Worm (Caenorhabditis elegans) whole organism, L2 larva: ENCODE measurements around the gene dnj-8.

ENCODE experiments used
- C34F6.9 ChIP-seq: fragments of 150-350 bp; optimal IDR thresholded peaks from 2 replicates; lab custom pipeline; 2014; ENCODE audit warnings: missing biosample characterization, missing genetic modification characterization
- F13H6.1 ChIP-seq: sonication (generic microtip); optimal IDR thresholded peaks from 2 replicates; lab custom pipeline; 2016; ENCODE audit warnings: missing genetic modification characterization, missing compliant biosample characterization
- Y55F3AM.14 ChIP-seq: fragments of 200-800 bp; sonication (Bioruptor generic); optimal IDR thresholded peaks from 2 replicates; lab custom pipeline; 2018; ENCODE audit warnings: mild to moderate bottlenecking, missing genetic modification characterization, missing compliant biosample characterization
- ama-1 ChIP-seq: fragments of 150-350 bp; optimal IDR thresholded peaks from 2 replicates; lab custom pipeline; 2018; ENCODE audit warnings: inconsistent platforms
- ceh-16 ChIP-seq: fragments of 150-350 bp; optimal IDR thresholded peaks from 2 replicates; lab custom pipeline; 2014; ENCODE audit warnings: missing biosample characterization, missing genetic modification characterization
- ceh-82 ChIP-seq: fragments of 150-350 bp; optimal IDR thresholded peaks from 2 replicates; lab custom pipeline; 2014; ENCODE audit warnings: missing biosample characterization, missing genetic modification characterization
- crh-2 ChIP-seq: sonication (generic microtip); optimal IDR thresholded peaks from 2 replicates; lab custom pipeline; 2017; ENCODE audit warnings: missing biosample characterization, missing genetic modification characterization
- dmd-4 ChIP-seq: sonication (generic microtip); optimal IDR thresholded peaks from 2 replicates; lab custom pipeline; 2017; ENCODE audit warnings: missing biosample characterization, missing genetic modification characterization
- egl-27 ChIP-seq: sonication (generic microtip); optimal IDR thresholded peaks from 3 replicates; lab custom pipeline; 2017; ENCODE audit warnings: missing biosample characterization, missing genetic modification reagents, missing genetic modification characterization
- gmeb-1 ChIP-seq: fragments of 150-350 bp; optimal IDR thresholded peaks from 2 replicates; lab custom pipeline; 2014; ENCODE audit warnings: missing biosample characterization, missing genetic modification characterization
- lin-13 ChIP-seq: fragments of 150-350 bp; optimal IDR thresholded peaks from 2 replicates; lab custom pipeline; 2014; ENCODE audit warnings: missing biosample characterization, missing genetic modification reagents, missing genetic modification characterization
- lin-39 ChIP-seq: fragments of 150-350 bp; optimal IDR thresholded peaks from 2 replicates; lab custom pipeline; 2014; ENCODE audit warnings: missing biosample characterization, missing genetic modification reagents, missing genetic modification characterization
- lsy-2 ChIP-seq, 2 experiments: fragments of 150-350 bp in 1 of 2; sonication (generic microtip) in 1 of 2; optimal IDR thresholded peaks; 2 replicates each; lab custom pipeline; 2014 to 2017; ENCODE audit warnings: missing biosample characterization in 2 of 2, missing genetic modification characterization in 2 of 2
- nhr-10 ChIP-seq: sonication (generic microtip); optimal IDR thresholded peaks from 2 replicates; lab custom pipeline; 2017; ENCODE audit warnings: missing biosample characterization, missing genetic modification characterization
- nhr-11 ChIP-seq: fragments of 150-350 bp; optimal IDR thresholded peaks from 2 replicates; lab custom pipeline; 2014; ENCODE audit warnings: missing biosample characterization, missing genetic modification characterization
- nhr-21 ChIP-seq: fragments of 150-350 bp; optimal IDR thresholded peaks from 2 replicates; lab custom pipeline; 2014; ENCODE audit warnings: missing biosample characterization, missing genetic modification characterization
- nhr-23 ChIP-seq: fragments of 150-350 bp; optimal IDR thresholded peaks from 2 replicates; lab custom pipeline; 2014; ENCODE audit warnings: missing biosample characterization, missing genetic modification reagents, missing genetic modification characterization
- nhr-237 ChIP-seq: fragments of 150-350 bp; optimal IDR thresholded peaks from 2 replicates; lab custom pipeline; 2014; ENCODE audit warnings: missing biosample characterization, missing genetic modification characterization
- nhr-25 ChIP-seq: fragments of 150-350 bp; sonication (generic microtip); optimal IDR thresholded peaks from 3 replicates; lab custom pipeline; 2014; ENCODE audit warnings: missing biosample characterization, missing genetic modification characterization
- nhr-6 ChIP-seq: fragments of 150-350 bp; optimal IDR thresholded peaks from 2 replicates; lab custom pipeline; 2014; ENCODE audit warnings: missing biosample characterization, missing genetic modification characterization
- nhr-77 ChIP-seq: fragments of 150-350 bp; optimal IDR thresholded peaks from 2 replicates; lab custom pipeline; 2014; ENCODE audit warnings: missing biosample characterization, missing genetic modification characterization
- sma-3 ChIP-seq: sonication (generic microtip); optimal IDR thresholded peaks from 2 replicates; lab custom pipeline; 2016; ENCODE audit warnings: missing genetic modification reagents, missing genetic modification characterization, missing compliant biosample characterization
- sma-9 ChIP-seq, 2 experiments: fragments of 150-350 bp in 1 of 2; sonication (generic microtip) in 1 of 2; optimal IDR thresholded peaks; 2 replicates each; lab custom pipeline; 2014 to 2016; ENCODE audit warnings: missing genetic modification characterization in 2 of 2, mild to moderate bottlenecking in 1 of 2, missing biosample characterization in 1 of 2, missing compliant biosample characterization in 1 of 2, missing genetic modification reagents in 1 of 2, moderate library complexity in 1 of 2
- unc-39 ChIP-seq: fragments of 150-350 bp; optimal IDR thresholded peaks from 2 replicates; lab custom pipeline; 2014; ENCODE audit warnings: missing biosample characterization, missing genetic modification characterization
- unc-55 ChIP-seq: fragments of 150-350 bp; sonication (generic microtip); optimal IDR thresholded peaks from 3 replicates; lab custom pipeline; 2014; ENCODE audit warnings: missing biosample characterization, missing genetic modification reagents, missing genetic modification characterization
- unc-62 ChIP-seq: fragments of 150-350 bp; optimal IDR thresholded peaks from 2 replicates; lab custom pipeline; 2014; ENCODE audit warnings: missing biosample characterization, missing genetic modification reagents, missing genetic modification characterization
- zag-1 ChIP-seq: fragments of 150-350 bp; optimal IDR thresholded peaks from 2 replicates; lab custom pipeline; 2014; ENCODE audit warnings: missing biosample characterization, missing genetic modification characterization
- ztf-4 ChIP-seq: fragments of 150-350 bp; optimal IDR thresholded peaks from 2 replicates; lab custom pipeline; 2014; ENCODE audit warnings: missing biosample characterization, missing genetic modification characterization

The dnj-8 gene

DNA sequence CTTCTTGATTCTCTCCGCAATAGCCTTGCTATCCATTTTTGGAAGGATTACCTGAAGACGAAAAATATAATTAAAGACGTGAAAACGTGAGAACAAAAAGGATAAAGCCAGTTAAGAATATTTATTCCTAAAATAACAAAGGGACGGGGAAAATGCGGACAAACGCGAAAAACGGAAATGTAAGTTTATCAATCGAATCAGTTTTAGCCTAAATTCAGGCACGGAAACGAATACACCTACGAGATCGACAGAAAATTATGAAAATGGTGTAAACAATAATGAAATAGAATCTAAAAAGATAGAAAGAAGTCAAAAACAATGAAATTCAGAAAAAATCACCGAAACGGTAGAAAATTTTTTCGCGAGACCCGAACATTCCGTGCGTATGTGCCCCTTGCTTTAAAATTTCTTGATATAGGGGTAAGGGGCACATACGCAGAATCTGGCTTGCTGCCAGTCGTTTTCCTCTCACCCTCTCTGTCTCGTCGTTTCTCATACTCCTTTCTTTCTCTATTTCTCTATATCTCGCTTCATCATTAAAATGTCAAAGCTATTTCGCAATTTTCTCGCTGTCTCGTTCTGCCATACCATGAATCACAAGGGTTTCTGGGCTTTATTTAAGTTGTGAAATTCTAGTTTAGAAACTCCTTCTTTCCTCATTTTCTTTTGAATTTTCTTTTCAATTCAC lies 9.1 kb downstream of the dnj-8 start, which contains the start of gene icd-1 (continued):
- TF ChIP-seq nhr-21 (tag; lab: Kevin White, UChicago) = peak; percentile 96
- TF ChIP-seq lin-39 (tag; lab: Kevin White, UChicago) = peak; percentile 68
- TF ChIP-seq nhr-11 = peak; percentile 57
- TF ChIP-seq zag-1 (tag; lab: Kevin White, UChicago) = peak; percentile 91
- TF ChIP-seq nhr-10 (tag; lab: Kevin White, UChicago) = peak; percentile 73
- peak; percentile 93 for TF ChIP-seq lin-13 (GFP tag; lab: Kevin White, UChicago)
- no peak for TF ChIP-seq nhr-77 (tag; lab: Kevin White, UChicago)
- TF ChIP-seq dmd-4 = no peak
- peak; percentile 98 for TF ChIP-seq nhr-6
- TF ChIP-seq lsy-2 (tag; optimal IDR thresholded peaks at IDR 0.05; lab: Kevin White, UChicago) = peak; percentile 88 to 96
- TF ChIP-seq crh-2 (tag; lab: Kevin White, UChicago) = peak; percentile 97

DNA sequence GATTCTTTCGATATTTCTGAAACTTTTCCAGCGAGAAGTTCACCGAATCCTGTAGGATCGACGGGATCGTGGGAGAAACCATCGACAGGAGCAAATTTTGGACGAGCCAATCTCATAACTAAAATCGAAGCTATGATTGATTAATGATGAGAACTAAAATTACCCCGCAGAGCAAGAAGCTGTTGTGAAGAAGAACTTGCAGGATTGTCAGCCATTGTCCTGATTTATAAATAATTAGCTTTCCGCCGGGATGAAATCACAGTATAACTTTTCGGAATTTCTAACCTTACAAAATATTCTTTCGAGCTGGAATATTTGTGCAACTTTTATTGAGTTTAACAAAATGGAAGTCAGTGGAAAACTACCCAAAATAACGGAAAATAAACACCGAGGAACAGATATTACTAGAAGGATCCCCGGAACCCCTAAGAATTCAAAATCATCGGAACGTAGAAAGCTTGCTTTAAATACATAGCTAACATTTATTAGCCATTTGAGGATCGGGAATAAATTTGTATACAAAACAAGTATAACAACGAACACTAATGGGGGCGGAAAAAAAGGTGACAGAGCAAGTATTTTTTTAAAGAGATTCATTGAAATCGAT lies 10.5 kb downstream of the dnj-8 start, which contains the start of gene C56C10.7:
C56C10.7 (minus strand) TSS at position 312 of the 607 bp plus-strand sequence.
- TF ChIP-seq lsy-2 (tag; optimal IDR thresholded peaks at IDR 0.05; lab: Kevin White, UChicago) = peak; percentile 25 to 50
- no peak for TF ChIP-seq unc-62 (GFP tag; lab: Kevin White, UChicago)
- peak; percentile 27 for TF ChIP-seq sma-9 (GFP tag; optimal IDR thresholded peaks at IDR 0.05; lab: Kevin White, UChicago)
- TF ChIP-seq sma-9 (tag; optimal IDR thresholded peaks at IDR 0.05; lab: Kevin White, UChicago) = no peak
- no peak for TF ChIP-seq nhr-23
- peak; percentile 51 for TF ChIP-seq crh-2 (tag; lab: Kevin White, UChicago)
- TF ChIP-seq F13H6.1 (tag; lab: Kevin White, UChicago) = no peak
- TF ChIP-seq ztf-4 (tag; lab: Kevin White, UChicago) = peak; percentile 69
- TF ChIP-seq sma-3 (GFP tag; lab: Kevin White, UChicago) = peak; percentile 33
- peak; percentile 40 for TF ChIP-seq ama-1 (lab: Kevin White, UChicago)
- TF ChIP-seq, all 48 proteins: peak for 6

DNA sequence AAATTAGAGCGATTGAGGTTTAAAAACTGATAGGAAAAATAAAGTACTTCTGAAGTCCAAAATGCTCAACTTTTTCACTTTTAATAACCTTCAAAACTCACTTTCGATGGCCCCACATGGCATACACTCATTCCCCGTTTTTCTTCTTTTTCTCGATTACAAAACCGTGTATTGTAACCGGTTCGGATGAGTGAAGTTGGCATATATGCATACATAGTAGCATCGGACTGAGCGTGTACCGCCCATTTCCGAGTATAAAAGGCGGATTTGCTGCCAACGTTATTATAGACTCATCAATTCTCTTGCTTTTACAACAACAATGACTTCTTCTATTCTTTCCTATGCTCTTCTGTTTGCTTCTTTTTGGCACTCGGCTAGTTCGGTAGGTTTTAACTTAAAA lies 15.1 kb downstream of the dnj-8 start, which contains the start of gene C56C10.4:
C56C10.4 (plus strand) TSS at position 301 of the 400 bp plus-strand sequence.
- TF ChIP-seq ceh-82 (tag; lab: Kevin White, UChicago) (no peak), nhr-77 (tag; lab: Kevin White, UChicago) (no peak), unc-62 (GFP tag; lab: Kevin White, UChicago) (no peak)

DNA sequence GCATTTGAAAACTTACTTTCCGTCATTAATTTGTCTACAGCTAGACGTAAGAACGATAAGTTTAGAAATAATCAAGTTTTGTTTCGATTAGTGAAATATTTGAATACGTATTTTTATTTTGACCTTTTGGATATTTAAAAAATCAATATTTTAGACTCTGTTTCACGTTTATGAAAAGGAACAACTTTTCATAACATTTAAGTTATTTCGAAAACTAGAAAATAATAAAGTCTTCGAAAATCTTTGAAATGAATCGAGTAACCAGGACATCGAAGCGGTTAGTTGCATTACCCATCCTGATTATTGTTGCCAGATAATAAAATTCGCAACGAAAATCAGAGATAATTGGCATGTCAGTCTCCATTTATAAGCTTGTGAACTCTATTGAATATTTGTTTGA lies 16.6 kb downstream of the dnj-8 start, which contains the start of gene C56C10.6:
C56C10.6 (minus strand) TSS at position 101 of the 400 bp plus-strand sequence.
- TF ChIP-seq F13H6.1 (tag; lab: Kevin White, UChicago) (no peak), unc-55 (GFP tag; lab: Kevin White, UChicago) (no peak), sma-3 (GFP tag; lab: Kevin White, UChicago) (no peak), nhr-25 (no peak), gmeb-1 (tag; lab: Kevin White, UChicago) (no peak), nhr-23 (no peak), nhr-6 (no peak), lin-13 (GFP tag; lab: Kevin White, UChicago) (no peak), ceh-16 (tag; lab: Kevin White, UChicago) (no peak), unc-39 (tag; lab: Kevin White, UChicago) (no peak), lin-39 (tag; lab: Kevin White, UChicago) (no peak), sma-9 (GFP tag; optimal IDR thresholded peaks at IDR 0.05; lab: Kevin White, UChicago) (no peak), sma-9 (tag; optimal IDR thresholded peaks at IDR 0.05; lab: Kevin White, UChicago) (no peak), Y55F3AM.14 (GFP tag; lab: Kevin White, UChicago) (no peak), egl-27 (tag; lab: Kevin White, UChicago) (no peak), zag-1 (tag; lab: Kevin White, UChicago) (no peak), nhr-11 (no peak), nhr-237 (tag; lab: Kevin White, UChicago) (no peak)

DNA sequence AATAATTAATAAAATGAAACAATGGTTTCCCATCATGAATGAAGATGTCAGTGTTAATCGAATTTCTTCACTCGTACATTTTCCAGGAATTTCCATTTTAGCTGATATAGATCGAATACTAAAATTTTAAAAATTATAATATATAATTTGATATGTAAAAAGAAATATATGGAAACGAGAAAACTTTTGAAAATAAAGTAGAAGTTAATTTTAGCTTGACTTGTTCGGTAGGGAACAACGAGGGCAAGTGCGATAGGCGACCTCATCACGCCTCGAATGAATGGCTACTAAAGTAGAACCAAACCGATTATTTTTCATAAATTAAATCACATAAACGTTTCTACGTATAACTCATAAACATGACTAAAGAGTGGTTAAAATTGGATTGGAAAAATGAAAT lies 19.5 kb downstream of the dnj-8 start, which contains the start of gene sra-31:
sra-31 (minus strand) TSS at position 101 of the 400 bp plus-strand sequence.
- TF ChIP-seq lsy-2 (tag; optimal IDR thresholded peaks at IDR 0.05; lab: Kevin White, UChicago) = no peak
- no peak for TF ChIP-seq sma-9 (GFP tag; optimal IDR thresholded peaks at IDR 0.05; lab: Kevin White, UChicago)
- no peak for TF ChIP-seq sma-9 (tag; optimal IDR thresholded peaks at IDR 0.05; lab: Kevin White, UChicago)
- no peak for TF ChIP-seq nhr-21 (tag; lab: Kevin White, UChicago)
- TF ChIP-seq C34F6.9 (tag; lab: Kevin White, UChicago) = no peak
- no peak for TF ChIP-seq unc-62 (GFP tag; lab: Kevin White, UChicago)
- no peak for TF ChIP-seq nhr-6
- no peak for TF ChIP-seq dmd-4
- no peak for TF ChIP-seq unc-39 (tag; lab: Kevin White, UChicago)
